Fruit fly (Drosophila melanogaster) whole organism, prepupa: ENCODE data around the gene me31B.

ENCODE experiments used
- Blimp-1 ChIP-seq: fragments of 200-800 bp; sonication (Bioruptor generic); optimal IDR thresholded peaks from 3 replicates; lab custom pipeline; 2017; ENCODE audit warnings: missing biosample characterization, missing genetic modification characterization, mild to moderate bottlenecking, moderate library complexity, missing genetic modification reagents
- CG10631 ChIP-seq: fragments of 200-800 bp; sonication (Bioruptor generic); optimal IDR thresholded peaks from 2 replicates; lab custom pipeline; 2016; ENCODE audit warnings: missing biosample characterization, missing genetic modification characterization
- CG10669 ChIP-seq: fragments of 200-800 bp; sonication (Bioruptor generic); optimal IDR thresholded peaks from 3 replicates; lab custom pipeline; 2018; ENCODE audit warnings: missing biosample characterization, mild to moderate bottlenecking, missing genetic modification characterization, moderate library complexity
- CG11294 ChIP-seq: fragments of 200-800 bp; sonication (Bioruptor generic); IDR thresholded peaks from 2 replicates; pipeline ENCODE4 v1.3.6; 2022; ENCODE audit warnings: missing biosample characterization, missing genetic modification characterization
- CG11762 ChIP-seq: fragments of 200-800 bp; sonication (Bioruptor generic); optimal IDR thresholded peaks from 3 replicates; lab custom pipeline; 2016; ENCODE audit warnings: missing biosample characterization, missing genetic modification characterization; ENCODE audit not compliant: insufficient read depth
- CG11902 ChIP-seq: fragments of 200-800 bp; sonication (Bioruptor generic); optimal IDR thresholded peaks from 3 replicates; lab custom pipeline; 2016; ENCODE audit warnings: missing biosample characterization, missing genetic modification characterization
- CG15336 ChIP-seq: fragments of 200-800 bp; sonication (Bioruptor generic); IDR thresholded peaks from 2 replicates; pipeline ENCODE4 v1.3.6; 2022; ENCODE audit warnings: missing biosample characterization, missing genetic modification characterization
- CG3032 ChIP-seq: fragments of 200-800 bp; optimal IDR thresholded peaks from 2 replicates; lab custom pipeline; 2019; ENCODE audit warnings: missing biosample characterization, mild to moderate bottlenecking, missing genetic modification characterization, moderate library complexity
- CG32006 ChIP-seq: fragments of 200-800 bp; sonication (Bioruptor generic); optimal IDR thresholded peaks from 3 replicates; lab custom pipeline; 2017; ENCODE audit warnings: missing biosample characterization, mild to moderate bottlenecking, missing genetic modification characterization
- CG3919 ChIP-seq: fragments of 200-800 bp; sonication (Bioruptor generic); optimal IDR thresholded peaks from 3 replicates; lab custom pipeline; 2016; ENCODE audit warnings: missing biosample characterization, missing genetic modification characterization
- CG4318 ChIP-seq: fragments of 200-800 bp; sonication (Bioruptor generic); optimal IDR thresholded peaks from 3 replicates; lab custom pipeline; 2017; ENCODE audit warnings: missing biosample characterization, mild to moderate bottlenecking, missing genetic modification characterization
- CG6163 ChIP-seq: fragments of 200-800 bp; sonication (Bioruptor generic); IDR thresholded peaks from 3 replicates; pipeline ENCODE4 v1.3.6; 2022; ENCODE audit warnings: missing biosample characterization, missing genetic modification characterization
- CG6276 ChIP-seq: fragments of 200-800 bp; sonication (Bioruptor generic); optimal IDR thresholded peaks from 2 replicates; lab custom pipeline; 2017; ENCODE audit warnings: missing biosample characterization, mild to moderate bottlenecking, missing genetic modification characterization
- CG6808 ChIP-seq: fragments of 200-800 bp; sonication (Bioruptor generic); optimal IDR thresholded peaks from 3 replicates; lab custom pipeline; 2017; ENCODE audit warnings: missing biosample characterization, missing genetic modification characterization, mild to moderate bottlenecking, moderate library complexity, missing genetic modification reagents
- CG6854 ChIP-seq: fragments of 200-800 bp; sonication (Bioruptor generic); optimal IDR thresholded peaks from 2 replicates; lab custom pipeline; 2017; ENCODE audit warnings: missing biosample characterization, mild to moderate bottlenecking, missing genetic modification characterization
- CG7368 ChIP-seq: fragments of 200-800 bp; sonication (Bioruptor generic); optimal IDR thresholded peaks from 3 replicates; lab custom pipeline; 2016; ENCODE audit warnings: missing biosample characterization, missing genetic modification characterization
- CG8119 ChIP-seq: fragments of 200-800 bp; sonication (Bioruptor generic); IDR thresholded peaks from 3 replicates; pipeline ENCODE4 v1.3.6; 2022; ENCODE audit warnings: missing biosample characterization, missing genetic modification characterization
- CG8319 ChIP-seq: fragments of 200-800 bp; sonication (Bioruptor generic); optimal IDR thresholded peaks from 3 replicates; lab custom pipeline; 2016; ENCODE audit warnings: missing biosample characterization, missing genetic modification characterization
- CG8632 ChIP-seq: fragments of 200-800 bp; sonication (Bioruptor generic); optimal IDR thresholded peaks from 3 replicates; lab custom pipeline; 2016; ENCODE audit warnings: missing biosample characterization, missing genetic modification characterization
- CG9139 ChIP-seq: fragments of 200-800 bp; sonication (Bioruptor generic); optimal IDR thresholded peaks from 3 replicates; lab custom pipeline; 2017; ENCODE audit warnings: missing biosample characterization, mild to moderate bottlenecking, missing genetic modification characterization
- Eip75B ChIP-seq: fragments of 200-800 bp; sonication (Bioruptor generic); optimal IDR thresholded peaks from 3 replicates; lab custom pipeline; 2016; ENCODE audit warnings: missing biosample characterization, missing genetic modification characterization
- Eip78C ChIP-seq: fragments of 200-800 bp; sonication (Bioruptor generic); peaks from one replicate; lab custom pipeline; 2016; ENCODE audit warnings: missing biosample characterization, missing genetic modification characterization
- Eip93F ChIP-seq: fragments of 200-800 bp; sonication (Bioruptor generic); optimal IDR thresholded peaks from 2 replicates; lab custom pipeline; 2016; ENCODE audit warnings: missing biosample characterization, mild to moderate bottlenecking, missing genetic modification characterization
- Ets21C ChIP-seq: fragments of 200-800 bp; sonication (Bioruptor generic); optimal IDR thresholded peaks from 3 replicates; lab custom pipeline; 2016; ENCODE audit warnings: missing biosample characterization, missing genetic modification characterization
- Ets96B ChIP-seq: fragments of 200-800 bp; optimal IDR thresholded peaks from 2 replicates; lab custom pipeline; 2019; ENCODE audit warnings: missing biosample characterization, mild to moderate bottlenecking, missing genetic modification characterization, moderate library complexity
- Gug ChIP-seq: fragments of 200-800 bp; sonication (Bioruptor generic); IDR thresholded peaks from 2 replicates; pipeline ENCODE4 v1.3.6; 2022; ENCODE audit warnings: missing biosample characterization, missing genetic modification characterization
- Hr38 ChIP-seq: sonication (Bioruptor generic); optimal IDR thresholded peaks from 2 replicates; lab custom pipeline; 2016; ENCODE audit warnings: missing biosample characterization, missing genetic modification characterization
- Hr39 ChIP-seq: fragments of 200-800 bp; sonication (Bioruptor generic); optimal IDR thresholded peaks from 2 replicates; lab custom pipeline; 2016; ENCODE audit warnings: missing biosample characterization, missing genetic modification characterization
- Lpt ChIP-seq: fragments of 200-800 bp; sonication (Bioruptor generic); optimal IDR thresholded peaks from 3 replicates; lab custom pipeline; 2016; ENCODE audit warnings: missing biosample characterization, missing genetic modification characterization
- Smox ChIP-seq: fragments of 200-800 bp; sonication (Bioruptor generic); optimal IDR thresholded peaks from 3 replicates; lab custom pipeline; 2016; ENCODE audit warnings: missing biosample characterization, missing genetic modification characterization
- Sox102F ChIP-seq: fragments of 200-800 bp; sonication (Bioruptor generic); optimal IDR thresholded peaks from 2 replicates; lab custom pipeline; 2016; ENCODE audit warnings: missing biosample characterization, mild to moderate bottlenecking, missing genetic modification characterization
- Sox14 ChIP-seq: fragments of 200-800 bp; sonication (Bioruptor generic); optimal IDR thresholded peaks from 3 replicates; lab custom pipeline; 2016; ENCODE audit warnings: missing biosample characterization, missing genetic modification characterization
- Sox15 ChIP-seq: fragments of 200-800 bp; sonication (Bioruptor generic); optimal IDR thresholded peaks from 3 replicates; lab custom pipeline; 2016; ENCODE audit warnings: missing biosample characterization, missing genetic modification characterization
- acj6 ChIP-seq: fragments of 200-800 bp; sonication (Bioruptor generic); optimal IDR thresholded peaks from 3 replicates; lab custom pipeline; 2016; ENCODE audit warnings: missing biosample characterization, missing genetic modification characterization
- cyc ChIP-seq: fragments of 200-800 bp; sonication (Bioruptor generic); optimal IDR thresholded peaks from 3 replicates; lab custom pipeline; 2016; ENCODE audit warnings: missing biosample characterization, missing genetic modification characterization
- dac ChIP-seq: fragments of 200-800 bp; sonication (Bioruptor generic); optimal IDR thresholded peaks from 2 replicates; lab custom pipeline; 2017; ENCODE audit warnings: missing biosample characterization, mild to moderate bottlenecking, missing genetic modification characterization
- eg ChIP-seq: fragments of 200-800 bp; sonication (Bioruptor generic); IDR thresholded peaks from 3 replicates; pipeline ENCODE4 v1.3.6; 2022; ENCODE audit warnings: missing biosample characterization, missing genetic modification characterization
- esn ChIP-seq: fragments of 200-800 bp; sonication (Bioruptor generic); optimal IDR thresholded peaks from 2 replicates; lab custom pipeline; 2016; ENCODE audit warnings: missing biosample characterization, mild to moderate bottlenecking, missing genetic modification characterization, moderate library complexity
- fd59A ChIP-seq: fragments of 200-800 bp; sonication (Bioruptor generic); optimal IDR thresholded peaks from 2 replicates; lab custom pipeline; 2017; ENCODE audit warnings: missing biosample characterization, mild to moderate bottlenecking, missing genetic modification characterization, missing genetic modification reagents
- fd85E ChIP-seq: fragments of 200-800 bp; sonication (Bioruptor generic); optimal IDR thresholded peaks from 3 replicates; lab custom pipeline; 2016; ENCODE audit warnings: missing biosample characterization, missing genetic modification characterization
- fkh ChIP-seq: fragments of 200-800 bp; sonication (Bioruptor generic); optimal IDR thresholded peaks from 3 replicates; lab custom pipeline; 2017; ENCODE audit warnings: missing biosample characterization, mild to moderate bottlenecking, missing genetic modification characterization, moderate library complexity
- net ChIP-seq: fragments of 200-800 bp; sonication (Bioruptor generic); optimal IDR thresholded peaks from 3 replicates; lab custom pipeline; 2016; ENCODE audit warnings: missing biosample characterization, missing genetic modification characterization
- salr ChIP-seq, 2 experiments: fragments of 200-800 bp; sonication (Bioruptor generic); optimal IDR thresholded peaks; 3 replicates each; lab custom pipeline; 2016 to 2018; ENCODE audit warnings: missing biosample characterization in 2 of 2, missing genetic modification characterization in 2 of 2, mild to moderate bottlenecking in 1 of 2
- svp ChIP-seq: fragments of 200-800 bp; sonication (Bioruptor generic); peaks from one replicate; lab custom pipeline; 2016; ENCODE audit warnings: missing biosample characterization, missing genetic modification characterization

Gene me31B

dm6 chr2L:10255725-10256158, 16.6 kb downstream of the me31B start, which contains the start of gene CG5676:
TSS of gene CG5676 (minus strand) at chr2L:10255891.
- TF ChIP-seq Sox15 (GFP tag; lab: Kevin White, UChicago) (no peak), Gug (GFP tag; lab: Robert Waterston, UW) (no peak), CG8119 (GFP tag; lab: Robert Waterston, UW) (no peak), cyc (GFP tag; lab: Kevin White, UChicago) (no peak), fd59A (GFP tag; lab: Kevin White, UChicago) (no peak), CG4318 (GFP tag; lab: Kevin White, UChicago) (no peak), CG9139 (GFP tag; lab: Kevin White, UChicago) (no peak), CG11902 (GFP tag; lab: Kevin White, UChicago) (no peak), Hr39 (GFP tag; lab: Kevin White, UChicago) (no peak), Hr38 (no peak), CG15336 (GFP tag; lab: Robert Waterston, UW) (no peak), esn (GFP tag; lab: Kevin White, UChicago) (no peak), CG11762 (no peak), fd85E (GFP tag; lab: Kevin White, UChicago) (no peak), Sox102F (no peak), svp (GFP tag; lab: Kevin White, UChicago) (no peak), Blimp-1 (GFP tag; lab: Kevin White, UChicago) (no peak), CG3919 (no peak), acj6 (GFP tag; lab: Kevin White, UChicago) (no peak)

- TF ChIP-seq CG6163 (GFP tag; lab: Robert Waterston, UW) = no peak
- no peak for TF ChIP-seq eg (GFP tag; lab: Robert Waterston, UW)
- peak; percentile 83 for TF ChIP-seq Eip78C
Observed at dm6 chr2L:10259960-10260749, 21.0 kb downstream of the me31B start.

- TF ChIP-seq CG8632 (GFP tag; lab: Kevin White, UChicago) (peak; percentile 37), Hr38 (no peak), CG10631 (no peak), Eip78C (peak; percentile 89), CG8319 (GFP tag; lab: Kevin White, UChicago) (peak; percentile 48), CG32006 (GFP tag; lab: Kevin White, UChicago) (no peak), Lpt (GFP tag; lab: Kevin White, UChicago) (no peak), net (GFP tag; lab: Kevin White, UChicago) (no peak), fd59A (GFP tag; lab: Kevin White, UChicago) (no peak), CG11294 (GFP tag; lab: Robert Waterston, UW) (no peak), salr (GFP tag; optimal IDR thresholded peaks at IDR 0.05; lab: Kevin White, UChicago) (no peak), CG11902 (GFP tag; lab: Kevin White, UChicago) (peak; percentile 33), CG6854 (GFP tag; lab: Kevin White, UChicago) (peak; percentile 25), CG6276 (GFP tag; lab: Kevin White, UChicago) (no peak), CG6163 (GFP tag; lab: Robert Waterston, UW) (no peak), Eip75B (GFP tag; lab: Kevin White, UChicago) (peak; percentile 66), Ets96B (tag; lab: Kevin White, UChicago) (peak; percentile 55), acj6 (GFP tag; lab: Kevin White, UChicago) (peak; percentile 50), dac (GFP tag; lab: Kevin White, UChicago) (no peak), fd85E (GFP tag; lab: Kevin White, UChicago) (no peak), CG9139 (GFP tag; lab: Kevin White, UChicago) (no peak), Sox15 (GFP tag; lab: Kevin White, UChicago) (peak; percentile 11), fkh (GFP tag; lab: Kevin White, UChicago) (peak; percentile 86), CG4318 (GFP tag; lab: Kevin White, UChicago) (no peak), CG3032 (peak; percentile 61), Smox (GFP tag; lab: Kevin White, UChicago) (no peak), Eip93F (no peak), CG7368 (GFP tag; lab: Kevin White, UChicago) (no peak), CG6808 (GFP tag; lab: Kevin White, UChicago) (no peak), cyc (GFP tag; lab: Kevin White, UChicago) (peak; percentile 52), Sox14 (peak; percentile 55), Ets21C (peak; percentile 42), CG10669 (GFP tag; lab: Kevin White, UChicago) (no peak), Sox102F (no peak), Gug (GFP tag; lab: Robert Waterston, UW) (no peak)
Observed at dm6 chr2L:10260750-10261493, 21.8 kb downstream of the me31B start, which contains the start of gene Pten. TSS of gene Pten (minus strand) at chr2L:10261049.
